Worm (Caenorhabditis elegans): ENCODE data around the gene srh-125.

srh-125 gene

DNA sequence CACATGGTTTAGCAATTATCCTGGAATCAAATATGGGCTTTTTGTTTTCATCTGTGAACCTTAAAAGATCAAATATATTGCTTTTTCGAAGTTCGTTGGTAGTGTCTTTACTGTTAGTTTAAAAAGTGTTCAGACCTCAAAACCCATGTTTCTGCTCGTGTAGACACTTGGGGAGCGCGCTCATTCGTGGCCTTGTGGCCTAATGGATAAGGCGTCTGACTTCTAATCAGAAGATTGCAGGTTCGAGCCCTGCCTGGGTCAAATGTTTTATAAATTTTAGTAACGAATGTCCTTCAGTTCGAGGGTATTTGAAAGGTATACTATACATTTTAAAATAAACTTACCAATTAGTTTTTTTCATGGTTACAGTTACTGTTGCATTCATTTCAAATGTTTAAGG is 29.5 kb upstream of the srh-125 start (continued):
- TF ChIP-seq nhr-28 (tag; optimal IDR thresholded peaks at IDR 0.05) (no peak), tlp-1 (tag; optimal IDR thresholded peaks at IDR 0.05) (no peak), nhr-237 (tag; optimal IDR thresholded peaks at IDR 0.05) (no peak), ceh-8 (GFP tag; optimal IDR thresholded peaks at IDR 0.05) (no peak), unc-62 (GFP tag; optimal IDR thresholded peaks at IDR 0.05) (no peak), unc-86 (tag; optimal IDR thresholded peaks at IDR 0.05) (no peak), nhr-20 (tag; optimal IDR thresholded peaks at IDR 0.05) (peak; percentile 10), hlh-17 (GFP tag; optimal IDR thresholded peaks at IDR 0.05; ENCODE audit: borderline replicate concordance) (no peak), rnt-1 (tag; optimal IDR thresholded peaks at IDR 0.05) (peak; percentile 35), vab-15 (tag; optimal IDR thresholded peaks at IDR 0.05) (no peak), jun-1 (tag; optimal IDR thresholded peaks at IDR 0.05) (no peak), dsc-1 (tag; optimal IDR thresholded peaks at IDR 0.05) (no peak), C16A3.4 (tag; optimal IDR thresholded peaks at IDR 0.05) (no peak), ets-5 (GFP tag; IDR thresholded peaks at IDR 0.05) (no peak), nhr-19 (GFP tag; conservative IDR thresholded peaks at IDR 0.05) (peak; percentile 47; the same call in 1 of the 2 replicates), dpl-1 (GFP tag; optimal IDR thresholded peaks at IDR 0.05) (peak in 1 of 3 experiments; percentile 2), sup-37 (GFP tag; optimal IDR thresholded peaks at IDR 0.05) (no peak), snu-23 (GFP tag; optimal IDR thresholded peaks at IDR 0.05) (peak; percentile 47), lin-39 (tag; optimal IDR thresholded peaks at IDR 0.05) (no peak), isw-1 (GFP tag; IDR thresholded peaks at IDR 0.05) (no peak), unc-30 (tag; optimal IDR thresholded peaks at IDR 0.05) (no peak), ceh-82 (tag; optimal IDR thresholded peaks at IDR 0.05) (no peak), ceh-88 (GFP tag; IDR thresholded peaks at IDR 0.05) (no peak), elt-2 (tag; optimal IDR thresholded peaks at IDR 0.05) (no peak), lsy-2 (tag; optimal IDR thresholded peaks at IDR 0.05) (peak in 1 of 2 experiments; percentile 27), efl-3 (GFP tag; optimal IDR thresholded peaks at IDR 0.05) (no peak), pax-3 (tag; optimal IDR thresholded peaks at IDR 0.05) (no peak), hlh-4 (tag; optimal IDR thresholded peaks at IDR 0.05) (no peak), C34B4.2 (tag; optimal IDR thresholded peaks at IDR 0.05) (no peak)

DNA sequence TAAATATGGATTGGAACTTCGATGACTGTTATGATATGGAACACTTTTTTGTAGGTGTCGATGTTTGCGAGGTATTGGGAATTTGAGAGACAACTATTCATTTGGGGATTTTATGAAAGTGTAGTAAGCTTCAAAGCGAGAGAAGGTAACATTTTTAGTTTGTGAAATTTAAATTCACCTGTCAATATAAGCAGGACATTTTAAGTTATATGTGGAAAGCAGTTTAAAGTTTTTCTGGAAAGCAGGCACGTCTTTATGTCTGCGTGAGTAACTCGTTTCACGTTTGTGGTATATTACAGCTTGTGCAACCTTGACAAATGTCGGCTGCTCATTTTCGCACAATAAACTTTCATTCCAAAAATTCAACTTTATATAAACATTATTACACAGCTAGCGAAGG is 27.6 kb upstream of the srh-125 start, which contains the start of gene srh-229:
srh-229 (minus strand) TSS at position 101 of the 400 bp plus-strand sequence.
- TF ChIP-seq unc-98 (GFP tag; IDR thresholded peaks at IDR 0.05) = no peak
- TF ChIP-seq C16A3.4 (tag; optimal IDR thresholded peaks at IDR 0.05) = no peak
- no peak for TF ChIP-seq unc-62 (GFP tag; optimal IDR thresholded peaks at IDR 0.05)
- no peak for TF ChIP-seq nhr-20 (tag; optimal IDR thresholded peaks at IDR 0.05)
- no peak for TF ChIP-seq mdl-1 (tag; optimal IDR thresholded peaks at IDR 0.05)
- no peak for TF ChIP-seq nhr-19 (GFP tag; conservative IDR thresholded peaks at IDR 0.05)
- TF ChIP-seq lir-3 (tag; optimal IDR thresholded peaks at IDR 0.05; ENCODE audit: poor library complexity) = no peak
- no peak for TF ChIP-seq dpl-1 (GFP tag; optimal IDR thresholded peaks at IDR 0.05)
- no peak for TF ChIP-seq lin-35 (GFP tag; optimal IDR thresholded peaks at IDR 0.05)
- TF ChIP-seq ceh-63 (GFP tag; optimal IDR thresholded peaks at IDR 0.05) = no peak
- TF ChIP-seq nhr-11 (tag; optimal IDR thresholded peaks at IDR 0.05) = no peak
- TF ChIP-seq fkh-10 (GFP tag; optimal IDR thresholded peaks at IDR 0.05) = no peak
- TF ChIP-seq ztf-11 (tag; optimal IDR thresholded peaks at IDR 0.05) = no peak
- no peak for TF ChIP-seq efl-3 (GFP tag; optimal IDR thresholded peaks at IDR 0.05)

DNA sequence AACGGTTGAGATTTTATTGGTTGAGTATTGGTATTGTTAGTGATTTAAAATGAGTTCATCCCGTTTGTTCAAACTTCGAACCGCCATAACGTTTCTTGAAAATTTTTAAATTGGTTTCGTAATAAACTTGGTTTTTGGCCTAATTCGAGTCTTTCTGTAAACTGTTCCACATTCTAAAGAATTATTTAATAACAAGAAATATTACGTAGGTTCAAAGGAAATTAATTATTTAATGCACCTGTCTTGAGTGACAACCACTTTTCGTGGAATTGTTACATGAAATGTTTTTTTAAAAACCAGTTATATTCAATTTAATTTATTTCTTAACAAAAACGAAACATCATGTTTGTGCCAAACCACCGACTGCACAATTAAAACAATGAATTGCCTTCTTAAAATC is 24.5 kb upstream of the srh-125 start:
- TF ChIP-seq egl-13 (tag; optimal IDR thresholded peaks at IDR 0.05) = no peak
- TF ChIP-seq unc-62 (GFP tag; optimal IDR thresholded peaks at IDR 0.05) = no peak
- no peak for TF ChIP-seq aha-1 (tag; optimal IDR thresholded peaks at IDR 0.05)
- TF ChIP-seq blmp-1 (tag; optimal IDR thresholded peaks at IDR 0.05) = no peak
- peak; percentile 25 for TF ChIP-seq nhr-47 (tag; optimal IDR thresholded peaks at IDR 0.05)
- TF ChIP-seq C34B4.2 (tag; optimal IDR thresholded peaks at IDR 0.05) = no peak
- peak; percentile 40 for TF ChIP-seq nhr-71 (tag; optimal IDR thresholded peaks at IDR 0.05)
- TF ChIP-seq hlh-4 (tag; optimal IDR thresholded peaks at IDR 0.05) = peak; percentile 96

All from whole organism, L1 larva.